Worm (Caenorhabditis elegans) whole organism, young adult: ENCODE data around the gene Y79H2A.4.

Experiments
- B0019.2 ChIP-seq: fragments of 200-800 bp; sonication (Bioruptor generic); conservative IDR thresholded peaks from 2 replicates; pipeline ENCODE4 v1.3.6; 2022; ENCODE audit warnings: missing genetic modification reagents, missing genetic modification characterization, missing compliant biosample characterization
- C17E4.6 ChIP-seq: fragments of 200-800 bp; sonication (Bioruptor generic); IDR thresholded peaks from 2 replicates; pipeline ENCODE4 v1.3.6; 2022; ENCODE audit warnings: missing genetic modification reagents, missing genetic modification characterization, missing compliant biosample characterization
- F22D6.2 ChIP-seq: sonication (generic microtip); optimal IDR thresholded peaks from 2 replicates; lab custom pipeline; 2016; ENCODE audit warnings: mild to moderate bottlenecking, missing genetic modification characterization, missing compliant biosample characterization
- F37B4.10 ChIP-seq: fragments of 200-800 bp; sonication (Bioruptor generic); IDR thresholded peaks from 2 replicates; pipeline ENCODE4 v1.3.6; 2022; ENCODE audit warnings: missing genetic modification characterization, missing compliant biosample characterization
- F52B5.7 ChIP-seq: sonication (generic microtip); optimal IDR thresholded peaks from 2 replicates; lab custom pipeline; 2016; ENCODE audit warnings: mild to moderate bottlenecking, missing genetic modification characterization, missing compliant biosample characterization
- F57A8.1 ChIP-seq: fragments of 200-800 bp; sonication (Bioruptor generic); optimal IDR thresholded peaks from 2 replicates; lab custom pipeline; 2018; ENCODE audit warnings: mild to moderate bottlenecking, missing genetic modification characterization, moderate library complexity, missing compliant biosample characterization
- akir-1 ChIP-seq: fragments of 200-800 bp; sonication (Bioruptor generic); optimal IDR thresholded peaks from 2 replicates; lab custom pipeline; 2018; ENCODE audit warnings: mild to moderate bottlenecking, missing genetic modification characterization, moderate library complexity, missing compliant biosample characterization
- ceh-79 ChIP-seq: sonication (generic microtip); optimal IDR thresholded peaks from 2 replicates; lab custom pipeline; 2017; ENCODE audit warnings: mild to moderate bottlenecking, missing genetic modification characterization, missing compliant biosample characterization
- die-1 ChIP-seq: sonication (generic microtip); optimal IDR thresholded peaks from 2 replicates; lab custom pipeline; 2016; ENCODE audit warnings: missing genotype, mild to moderate bottlenecking, missing genetic modification characterization, missing compliant biosample characterization
- egl-18 ChIP-seq: fragments of 200-800 bp; sonication (Bioruptor generic); IDR thresholded peaks from 2 replicates; pipeline ENCODE4 v1.3.6; 2022; ENCODE audit warnings: missing genetic modification reagents, missing genetic modification characterization, missing compliant biosample characterization
- ekl-4 ChIP-seq: fragments of 200-800 bp; sonication (Bioruptor generic); IDR thresholded peaks from 2 replicates; pipeline ENCODE4 v1.3.6; 2022; ENCODE audit warnings: missing genetic modification reagents, missing genetic modification characterization, missing compliant biosample characterization
- ets-4 ChIP-seq: fragments of 200-800 bp; sonication (Bioruptor generic); optimal IDR thresholded peaks from 2 replicates; lab custom pipeline; 2018; ENCODE audit warnings: mild to moderate bottlenecking, missing genetic modification characterization, missing compliant biosample characterization
- gei-17 ChIP-seq: fragments of 200-800 bp; sonication (Bioruptor generic); optimal IDR thresholded peaks from 2 replicates; lab custom pipeline; 2018; ENCODE audit warnings: mild to moderate bottlenecking, missing genetic modification characterization, missing compliant biosample characterization
- him-1 ChIP-seq: sonication (generic microtip); optimal IDR thresholded peaks from 2 replicates; lab custom pipeline; 2016; ENCODE audit warnings: missing genotype, missing genetic modification reagents, missing genetic modification characterization, missing compliant biosample characterization
- lin-40 ChIP-seq: sonication (generic microtip); optimal IDR thresholded peaks from 2 replicates; lab custom pipeline; 2016; ENCODE audit warnings: missing genetic modification characterization, mild to moderate bottlenecking, missing compliant biosample characterization, missing genotype, missing genetic modification reagents
- lir-1 ChIP-seq: fragments of 200-800 bp; sonication (Bioruptor generic); conservative IDR thresholded peaks from 2 replicates; pipeline ENCODE4 v1.3.6; 2022; ENCODE audit warnings: missing genetic modification reagents, missing genetic modification characterization, missing compliant biosample characterization
- madf-10 ChIP-seq: sonication (generic microtip); optimal IDR thresholded peaks from 2 replicates; lab custom pipeline; 2016; ENCODE audit warnings: mild to moderate bottlenecking, missing genetic modification characterization, missing compliant biosample characterization
- madf-6 ChIP-seq: fragments of 200-800 bp; sonication (Bioruptor generic); IDR thresholded peaks from 2 replicates; pipeline ENCODE4 v1.3.6; 2022; ENCODE audit warnings: missing genetic modification reagents, missing genetic modification characterization, missing compliant biosample characterization
- mes-4 ChIP-seq: sonication (generic microtip); optimal IDR thresholded peaks from 2 replicates; lab custom pipeline; 2016; ENCODE audit warnings: missing genotype, missing genetic modification characterization, missing compliant biosample characterization
- nfyb-1 ChIP-seq: fragments of 200-800 bp; sonication (Bioruptor generic); IDR thresholded peaks from 2 replicates; pipeline ENCODE4 v1.3.6; 2022; ENCODE audit warnings: missing genetic modification reagents, missing genetic modification characterization, missing compliant biosample characterization
- nhr-120 ChIP-seq: fragments of 200-800 bp; sonication (Bioruptor generic); IDR thresholded peaks from 2 replicates; pipeline ENCODE4 v1.3.6; 2022; ENCODE audit warnings: missing genetic modification characterization, missing compliant biosample characterization
- nhr-179 ChIP-seq: sonication (generic microtip); optimal IDR thresholded peaks from 2 replicates; lab custom pipeline; 2016; ENCODE audit warnings: mild to moderate bottlenecking, missing genetic modification characterization, missing compliant biosample characterization
- pbrm-1 ChIP-seq: fragments of 200-800 bp; sonication (Bioruptor generic); IDR thresholded peaks from 2 replicates; pipeline ENCODE4 v1.3.6; 2022; ENCODE audit warnings: missing genetic modification reagents, missing genetic modification characterization, missing compliant biosample characterization
- sea-2 ChIP-seq: fragments of 200-800 bp; sonication (Bioruptor generic); IDR thresholded peaks from 2 replicates; pipeline ENCODE4 v1.3.6; 2022; ENCODE audit warnings: missing genetic modification characterization, missing compliant biosample characterization
- tlf-1 ChIP-seq: fragments of 200-800 bp; sonication (Bioruptor generic); optimal IDR thresholded peaks from 2 replicates; lab custom pipeline; 2018; ENCODE audit warnings: mild to moderate bottlenecking, missing genetic modification characterization, missing compliant biosample characterization
- unc-130 ChIP-seq: sonication (generic microtip); optimal IDR thresholded peaks from 2 replicates; lab custom pipeline; 2016; ENCODE audit warnings: missing genetic modification reagents, missing genetic modification characterization, missing compliant biosample characterization
- zfh-2 ChIP-seq: fragments of 200-800 bp; sonication (Bioruptor generic); conservative IDR thresholded peaks from 2 replicates; pipeline ENCODE4 v1.3.6; 2022; ENCODE audit warnings: missing genetic modification reagents, missing genetic modification characterization, missing compliant biosample characterization
- zim-3 ChIP-seq: sonication (generic microtip); optimal IDR thresholded peaks from 2 replicates; lab custom pipeline; 2017; ENCODE audit warnings: mild to moderate bottlenecking, missing genetic modification characterization, moderate library complexity, missing compliant biosample characterization
- ztf-18 ChIP-seq: sonication (generic microtip); optimal IDR thresholded peaks from 2 replicates; lab custom pipeline; 2016; ENCODE audit warnings: missing genotype, mild to moderate bottlenecking, missing genetic modification characterization, missing compliant biosample characterization
- ztf-22 ChIP-seq: fragments of 200-800 bp; sonication (Bioruptor generic); optimal IDR thresholded peaks from 2 replicates; lab custom pipeline; 2018; ENCODE audit warnings: mild to moderate bottlenecking, missing genetic modification characterization, moderate library complexity, missing compliant biosample characterization

Gene Y79H2A.4

ce11 chrIII:12059521-12059920 lies 18.4 kb downstream of the Y79H2A.4 start:
- no peak for TF ChIP-seq akir-1 (GFP tag; lab: Kevin White, UChicago)
- no peak for TF ChIP-seq egl-18 (GFP tag; lab: Robert Waterston, UW)
- no peak for TF ChIP-seq madf-10 (tag; lab: Kevin White, UChicago)
- TF ChIP-seq ztf-22 = no peak

ce11 chrIII:12060092-12060491 lies 19.0 kb downstream of the Y79H2A.4 start:
- no peak for TF ChIP-seq madf-6
- peak; percentile 70 for TF ChIP-seq zfh-2 (GFP tag; lab: Robert Waterston, UW)
- no peak for TF ChIP-seq tlf-1 (GFP tag; lab: Kevin White, UChicago)
- no peak for TF ChIP-seq ets-4 (GFP tag; lab: Kevin White, UChicago)
- no peak for TF ChIP-seq F22D6.2
- no peak for TF ChIP-seq F52B5.7
- TF ChIP-seq F57A8.1 (GFP tag; lab: Kevin White, UChicago) = no peak

ce11 chrIII:12061413-12061812 lies 20.3 kb downstream of the Y79H2A.4 start, which contains the start of gene zyg-8:
zyg-8 (plus strand) TSS chrIII:12061713.
- TF ChIP-seq lin-40 (tag; lab: Kevin White, UChicago) (no peak), zfh-2 (GFP tag; lab: Robert Waterston, UW) (0 out of 2 replicates have a peak, but pooled peaks have one; percentile 15), C17E4.6 (GFP tag; lab: Robert Waterston, UW) (no peak), unc-130 (no peak), gei-17 (no peak), ekl-4 (GFP tag; lab: Robert Waterston, UW) (no peak)

ce11 chrIII:12063934-12064333 lies 22.8 kb downstream of the Y79H2A.4 start:
- TF ChIP-seq tlf-1 (GFP tag; lab: Kevin White, UChicago) (no peak), nfyb-1 (GFP tag; lab: Robert Waterston, UW) (no peak), mes-4 (tag; lab: Kevin White, UChicago) (no peak)

- no peak for TF ChIP-seq die-1 (tag; lab: Kevin White, UChicago)
- no peak for TF ChIP-seq ceh-79 (tag; lab: Kevin White, UChicago)
- TF ChIP-seq F37B4.10 (GFP tag; lab: Robert Waterston, UW) = no peak
- no peak for TF ChIP-seq lir-1
- TF ChIP-seq zim-3 (tag; lab: Kevin White, UChicago) = no peak
These were observed 23.4 kb downstream of the Y79H2A.4 start for ce11 chrIII:12064494-12064893.

- no peak for TF ChIP-seq gei-17
- TF ChIP-seq sea-2 = no peak
- TF ChIP-seq nhr-120 (GFP tag; lab: Robert Waterston, UW) = no peak
- no peak for TF ChIP-seq B0019.2 (GFP tag; lab: Robert Waterston, UW)
- TF ChIP-seq pbrm-1 (GFP tag; lab: Robert Waterston, UW) = no peak
- TF ChIP-seq nhr-179 (tag; lab: Kevin White, UChicago) = no peak
- TF ChIP-seq him-1 (tag; lab: Kevin White, UChicago) = no peak
- TF ChIP-seq ztf-18 (tag; lab: Kevin White, UChicago) = no peak
- no peak for TF ChIP-seq ekl-4 (GFP tag; lab: Robert Waterston, UW)
These were observed 26.6 kb downstream of the Y79H2A.4 start for ce11 chrIII:12067736-12068135.
